Fruit fly (Drosophila melanogaster) whole organism, pupa: Measurements from ENCODE around the gene CG33932.
A peak's percentile ranks its signal among the peaks of the same experiment; 100 is the strongest.

Experiments used
- CG10348 ChIP-seq: fragments of 200-800 bp; sonication (Bioruptor generic); IDR thresholded peaks from 2 replicates; pipeline ENCODE4 v1.3.6; 2022; ENCODE audit warnings: missing biosample characterization, missing genetic modification characterization
- CG13204 ChIP-seq: fragments of 200-800 bp; sonication (Bioruptor generic); optimal IDR thresholded peaks from 2 replicates; lab custom pipeline; 2018; ENCODE audit warnings: missing biosample characterization, mild to moderate bottlenecking, missing genetic modification characterization, moderate library complexity
- CG14655 ChIP-seq: fragments of 200-800 bp; sonication (Bioruptor generic); optimal IDR thresholded peaks from 3 replicates; lab custom pipeline; 2017; ENCODE audit warnings: mild to moderate bottlenecking, missing biosample characterization, missing genetic modification reagents, missing genetic modification characterization
- CG15710 ChIP-seq: fragments of 200-800 bp; sonication (Bioruptor generic); optimal IDR thresholded peaks from 2 replicates; lab custom pipeline; 2018; ENCODE audit warnings: missing biosample characterization, mild to moderate bottlenecking, missing genetic modification characterization, moderate library complexity
- CG17806 ChIP-seq: fragments of 200-800 bp; sonication (Bioruptor generic); optimal IDR thresholded peaks from 2 replicates; lab custom pipeline; 2018; ENCODE audit warnings: missing biosample characterization, mild to moderate bottlenecking, missing genetic modification characterization, moderate library complexity
- CG32121 ChIP-seq: fragments of 200-800 bp; sonication (Bioruptor generic); IDR thresholded peaks from 2 replicates; pipeline ENCODE4 v1.3.6; 2022; ENCODE audit warnings: missing biosample characterization, missing genetic modification characterization
- CG34367 ChIP-seq: fragments of 200-800 bp; sonication (Bioruptor generic); optimal IDR thresholded peaks from 2 replicates; lab custom pipeline; 2018; ENCODE audit warnings: missing biosample characterization, mild to moderate bottlenecking, missing genetic modification characterization
- CG4496 ChIP-seq: fragments of 200-800 bp; sonication (Bioruptor generic); IDR thresholded peaks from 3 replicates; pipeline ENCODE4 v1.3.6; 2022; ENCODE audit warnings: missing biosample characterization, missing genetic modification characterization
- CG8159 ChIP-seq: fragments of 200-800 bp; sonication (Bioruptor generic); optimal IDR thresholded peaks from 3 replicates; lab custom pipeline; 2018; ENCODE audit warnings: missing biosample characterization, mild to moderate bottlenecking, missing genetic modification characterization, moderate library complexity
- CG8301 ChIP-seq: fragments of 200-800 bp; sonication (Bioruptor generic); optimal IDR thresholded peaks from 2 replicates; lab custom pipeline; 2018; ENCODE audit warnings: missing biosample characterization, mild to moderate bottlenecking, missing genetic modification characterization
- CG9948 ChIP-seq: fragments of 200-800 bp; sonication (Bioruptor generic); optimal IDR thresholded peaks from 2 replicates; lab custom pipeline; 2018; ENCODE audit warnings: missing biosample characterization, mild to moderate bottlenecking, missing genetic modification characterization, moderate library complexity
- D1 ChIP-seq: fragments of 200-800 bp; sonication (Bioruptor generic); optimal IDR thresholded peaks from 2 replicates; lab custom pipeline; 2018; ENCODE audit warnings: missing biosample characterization, mild to moderate bottlenecking, missing genetic modification characterization, moderate library complexity
- EcR ChIP-seq: fragments of 200-800 bp; sonication (Bioruptor generic); optimal IDR thresholded peaks from 3 replicates; lab custom pipeline; 2019; ENCODE audit warnings: missing biosample characterization, missing genetic modification characterization, mild to moderate bottlenecking, moderate library complexity, missing genetic modification reagents
- Ets98B ChIP-seq: fragments of 200-800 bp; sonication (Bioruptor generic); IDR thresholded peaks from 2 replicates; pipeline ENCODE4 v1.3.6; 2022; ENCODE audit warnings: missing biosample characterization, missing genetic modification characterization
- Pif1A ChIP-seq: fragments of 200-800 bp; sonication (Bioruptor generic); optimal IDR thresholded peaks from 3 replicates; lab custom pipeline; 2016; ENCODE audit warnings: missing biosample characterization, missing genetic modification characterization
- Pif1B ChIP-seq: fragments of 200-800 bp; sonication (Bioruptor generic); optimal IDR thresholded peaks from 3 replicates; lab custom pipeline; 2016; ENCODE audit warnings: missing biosample characterization, missing genetic modification characterization
- Snoo ChIP-seq: fragments of 200-800 bp; sonication (Bioruptor generic); optimal IDR thresholded peaks from 3 replicates; lab custom pipeline; 2017; ENCODE audit warnings: missing biosample characterization, mild to moderate bottlenecking, missing genetic modification characterization, inconsistent platforms
- fd96Ca ChIP-seq: fragments of 200-800 bp; sonication (Bioruptor generic); IDR thresholded peaks from 3 replicates; pipeline ENCODE4 v1.3.6; 2022; ENCODE audit warnings: missing biosample characterization, missing genetic modification characterization
- gl ChIP-seq: fragments of 200-800 bp; sonication (Bioruptor generic); optimal IDR thresholded peaks from 2 replicates; lab custom pipeline; 2018; ENCODE audit warnings: missing biosample characterization, mild to moderate bottlenecking, missing genetic modification characterization
- rn ChIP-seq: fragments of 200-800 bp; sonication (Bioruptor generic); IDR thresholded peaks from 2 replicates; pipeline ENCODE4 v1.3.6; 2022; ENCODE audit warnings: missing biosample characterization, missing genetic modification characterization

Gene CG33932

DNA sequence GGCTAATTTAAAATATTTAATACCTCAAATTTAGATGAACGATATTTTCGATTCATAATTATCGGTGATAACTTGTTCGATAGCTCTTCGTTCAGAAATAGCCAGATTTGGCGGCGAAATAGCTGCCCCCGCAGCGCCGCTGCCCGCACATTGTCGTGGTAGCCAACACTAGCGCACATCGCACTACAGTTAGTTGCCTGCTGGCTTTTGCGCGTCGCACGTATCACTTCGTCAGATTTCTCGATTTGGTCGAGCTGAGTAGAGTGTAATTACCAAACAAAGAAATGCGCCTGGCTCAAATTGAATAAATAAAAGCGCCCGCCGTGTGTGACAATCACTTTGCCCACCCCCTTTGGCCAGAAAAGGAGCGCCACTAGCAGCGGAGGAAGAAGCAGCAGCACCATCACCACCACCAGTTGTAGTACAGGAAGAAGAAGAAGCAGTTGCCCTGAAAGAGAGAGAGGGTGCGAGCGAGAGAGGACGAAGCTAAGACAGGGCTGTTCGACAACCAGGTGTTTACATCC lies 6.5 kb downstream of the CG33932 start, which contains the start of gene Abcd3:
Gene Abcd3 (plus strand): TSS at position 145 of the 524 bp plus-strand sequence.
- TF ChIP-seq CG8301 (tag; lab: Kevin White, UChicago) (no peak), D1 (tag; lab: Kevin White, UChicago) (no peak), rn (GFP tag; lab: Robert Waterston, UW) (no peak), Snoo (peak; percentile 7), Ets98B (GFP tag; lab: Robert Waterston, UW) (peak; percentile 8; the same call in 1 of the 2 replicates), fd96Ca (GFP tag; lab: Robert Waterston, UW) (no peak; the same call in 2 of the 3 replicates), CG10348 (GFP tag; lab: Robert Waterston, UW) (no peak), CG4496 (GFP tag; lab: Robert Waterston, UW) (no peak; the same call in 2 of the 3 replicates), CG9948 (no peak), CG8159 (tag; lab: Kevin White, UChicago) (peak; percentile 46), CG32121 (GFP tag; lab: Robert Waterston, UW) (no peak; the same call in 1 of the 2 replicates), CG17806 (tag; lab: Kevin White, UChicago) (no peak), CG34367 (tag; lab: Kevin White, UChicago) (no peak), CG15710 (tag; lab: Kevin White, UChicago) (peak; percentile 9), Pif1B (GFP tag; lab: Kevin White, UChicago) (no peak), gl (no peak), Pif1A (GFP tag; lab: Kevin White, UChicago) (no peak), CG14655 (GFP tag; lab: Kevin White, UChicago) (no peak), EcR (peak; percentile 72), CG13204 (GFP tag; lab: Kevin White, UChicago) (peak; percentile 13)
- TF ChIP-seq, all 21 proteins: peak for 6

DNA sequence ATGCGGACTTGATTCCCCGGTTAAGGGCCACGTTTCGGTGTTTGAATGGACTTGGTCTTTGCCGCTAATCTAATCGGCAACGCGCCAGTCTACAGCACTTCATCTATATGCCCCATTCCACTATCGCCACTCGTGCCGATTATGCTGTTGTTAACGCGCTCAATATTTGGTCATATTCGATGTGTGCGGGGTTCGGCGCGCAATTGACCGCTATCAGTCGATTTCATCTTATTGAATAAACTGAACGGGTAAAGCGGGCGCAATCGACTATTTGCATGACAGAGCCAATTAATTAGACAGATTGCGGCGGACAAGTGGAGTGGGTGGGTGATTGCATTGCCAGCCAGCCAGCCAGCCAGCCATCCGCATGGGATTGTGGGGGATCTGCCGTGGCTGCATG lies 8.1 kb downstream of the CG33932 start:
- TF ChIP-seq CG8159 (tag; lab: Kevin White, UChicago) (no peak), D1 (tag; lab: Kevin White, UChicago) (no peak), CG8301 (tag; lab: Kevin White, UChicago) (no peak)

DNA sequence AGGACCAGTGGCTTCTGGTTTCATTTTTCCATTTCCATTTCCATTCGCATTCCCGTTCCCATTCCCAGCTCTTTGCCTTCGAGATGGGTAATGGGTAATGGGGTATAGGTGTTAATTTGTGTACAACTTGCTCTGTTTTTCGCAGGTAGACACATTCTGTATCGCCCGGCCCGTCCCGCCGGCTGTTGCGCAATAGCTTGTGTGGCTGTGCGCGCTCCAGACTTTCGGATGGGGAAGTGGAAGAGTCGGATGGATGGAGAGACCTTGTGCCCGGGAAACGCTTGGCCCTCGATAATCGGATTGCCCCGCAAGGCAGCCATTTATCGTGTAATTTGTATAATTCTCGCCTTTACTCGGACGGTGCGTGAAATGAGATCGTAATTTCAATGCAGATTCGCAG lies 9.5 kb downstream of the CG33932 start:
- no peak for TF ChIP-seq CG13204 (GFP tag; lab: Kevin White, UChicago)
- TF ChIP-seq CG10348 (GFP tag; lab: Robert Waterston, UW) = no peak
- TF ChIP-seq fd96Ca (GFP tag; lab: Robert Waterston, UW) = no peak
- no peak for TF ChIP-seq Snoo

DNA sequence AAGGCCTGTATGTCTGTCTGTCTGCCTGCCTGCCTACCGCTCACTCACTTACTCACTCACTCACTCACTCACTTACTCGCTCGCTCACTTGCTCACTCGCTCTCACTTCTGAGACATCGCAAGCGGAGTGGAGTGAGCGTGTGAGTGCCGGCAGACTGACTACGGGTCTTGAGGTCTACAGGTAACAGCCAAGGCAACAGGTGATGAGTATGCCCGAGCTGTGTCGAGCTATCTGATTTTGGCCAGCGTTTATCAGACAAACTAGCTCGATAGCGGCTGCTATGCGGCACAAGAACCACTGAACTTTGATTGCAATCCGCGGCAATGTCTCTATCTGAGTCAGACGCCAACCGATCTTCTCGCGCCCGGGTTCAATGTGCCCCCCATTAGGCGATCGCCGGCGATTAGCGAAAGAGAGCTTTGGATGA lies 9.9 kb downstream of the CG33932 start:
- TF ChIP-seq CG15710 (tag; lab: Kevin White, UChicago) (no peak), CG32121 (GFP tag; lab: Robert Waterston, UW) (no peak), Pif1A (GFP tag; lab: Kevin White, UChicago) (no peak), Snoo (no peak), EcR (peak; percentile 83), Ets98B (GFP tag; lab: Robert Waterston, UW) (no peak), D1 (tag; lab: Kevin White, UChicago) (no peak), gl (no peak), CG8301 (tag; lab: Kevin White, UChicago) (no peak), CG13204 (GFP tag; lab: Kevin White, UChicago) (peak; percentile 35), CG17806 (tag; lab: Kevin White, UChicago) (no peak), CG10348 (GFP tag; lab: Robert Waterston, UW) (no peak)

DNA sequence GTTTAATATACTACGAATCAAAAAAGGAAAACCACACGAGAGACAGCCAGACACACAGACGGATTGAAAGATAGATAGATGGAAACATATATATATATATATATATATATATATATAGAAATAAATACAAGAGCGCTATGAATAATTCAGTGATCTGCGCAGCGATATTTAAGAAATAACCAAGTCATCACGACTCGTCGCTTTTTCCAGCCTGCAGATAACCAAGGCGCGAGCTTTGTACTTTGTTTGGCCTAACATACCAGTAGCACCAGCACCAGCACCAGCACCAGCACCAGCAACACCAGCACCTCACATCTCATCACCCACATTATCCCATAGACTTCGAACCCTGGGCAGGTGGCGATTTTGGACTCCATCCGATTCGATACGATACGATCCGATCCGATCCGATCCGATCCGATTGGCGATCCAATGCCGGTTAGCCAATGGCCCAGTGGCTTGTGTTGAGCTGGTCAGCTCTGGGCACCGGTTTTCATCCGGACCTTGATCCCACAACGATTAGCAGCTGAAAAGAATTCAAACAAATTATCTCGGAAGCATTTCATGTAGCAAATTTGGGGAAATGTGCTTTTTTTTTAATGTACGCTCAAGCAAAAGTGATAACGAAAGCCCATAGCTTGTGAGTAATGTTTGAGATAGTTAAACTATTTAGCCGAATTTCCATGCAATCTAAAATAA lies 10.6 kb downstream of the CG33932 start:
- TF ChIP-seq fd96Ca (GFP tag; lab: Robert Waterston, UW) (no peak), CG4496 (GFP tag; lab: Robert Waterston, UW) (0 out of 3 replicates have a peak, but pooled peaks have one; percentile 22)

DNA sequence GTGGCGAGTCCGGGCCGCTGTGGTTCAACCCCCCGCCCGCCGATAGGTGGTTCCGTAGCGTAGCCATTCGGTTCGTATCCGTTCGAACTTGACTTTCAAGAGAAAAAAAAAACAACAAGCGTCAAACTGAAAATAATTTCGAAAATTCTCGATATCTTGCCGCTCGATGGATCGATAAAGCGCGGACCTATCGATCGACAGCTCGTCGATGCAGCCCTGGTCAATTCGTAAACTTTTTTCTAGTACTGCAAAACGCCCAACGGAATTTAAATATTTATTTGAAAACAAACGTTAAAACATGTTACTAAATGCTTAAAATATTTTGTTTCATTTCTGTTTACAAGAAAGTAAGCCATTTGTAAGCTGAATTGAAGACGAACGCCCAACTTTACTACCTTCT lies 17.9 kb downstream of the CG33932 start:
- TF ChIP-seq fd96Ca (GFP tag; lab: Robert Waterston, UW) = no peak
- no peak for TF ChIP-seq gl
- TF ChIP-seq Pif1A (GFP tag; lab: Kevin White, UChicago) = no peak
- TF ChIP-seq Snoo = no peak
- TF ChIP-seq CG14655 (GFP tag; lab: Kevin White, UChicago) = no peak
- no peak for TF ChIP-seq CG4496 (GFP tag; lab: Robert Waterston, UW)
- TF ChIP-seq CG15710 (tag; lab: Kevin White, UChicago) = no peak
- TF ChIP-seq CG8301 (tag; lab: Kevin White, UChicago) = no peak
- no peak for TF ChIP-seq Pif1B (GFP tag; lab: Kevin White, UChicago)
- TF ChIP-seq rn (GFP tag; lab: Robert Waterston, UW) = no peak
- no peak for TF ChIP-seq CG13204 (GFP tag; lab: Kevin White, UChicago)
- TF ChIP-seq CG17806 (tag; lab: Kevin White, UChicago) = no peak
